Worm (Caenorhabditis elegans) whole organism, early embryonic: Measurements from ENCODE around the gene pcn-1.
A peak's percentile ranks its signal among the peaks of the same experiment; 100 is the strongest.

Source experiments
- B0310.2 ChIP-seq: sonication (generic microtip); optimal IDR thresholded peaks from 2 replicates; lab custom pipeline; 2016; ENCODE audit warnings: mild to moderate bottlenecking, missing genetic modification characterization, missing compliant biosample characterization
- F13C5.2 ChIP-seq: sonication (generic microtip); optimal IDR thresholded peaks from 2 replicates; lab custom pipeline; 2017; ENCODE audit warnings: mild to moderate bottlenecking, missing genetic modification characterization, inconsistent platforms, missing compliant biosample characterization
- aly-1 ChIP-seq: sonication (generic microtip); optimal IDR thresholded peaks from 2 replicates; lab custom pipeline; 2016; ENCODE audit warnings: missing genetic modification characterization, missing compliant biosample characterization
- ama-1 ChIP-seq: fragments of 150-350 bp; optimal IDR thresholded peaks from 2 replicates; lab custom pipeline; 2014
- ceh-13 ChIP-seq: fragments of 200-800 bp; sonication (Bioruptor generic); optimal IDR thresholded peaks from 2 replicates; lab custom pipeline; 2018; ENCODE audit warnings: mild to moderate bottlenecking, missing genetic modification characterization, missing compliant biosample characterization
- ceh-36 ChIP-seq: sonication (generic microtip); optimal IDR thresholded peaks from 2 replicates; lab custom pipeline; 2016; ENCODE audit warnings: missing genetic modification characterization, inconsistent platforms, missing compliant biosample characterization
- ets-7 ChIP-seq: sonication (generic microtip); optimal IDR thresholded peaks from 2 replicates; lab custom pipeline; 2016; ENCODE audit warnings: missing genotype, missing genetic modification characterization, missing compliant biosample characterization
- flt-1 ChIP-seq: fragments of 200-800 bp; sonication (Bioruptor generic); IDR thresholded peaks from 2 replicates; pipeline ENCODE4 v1.3.6; 2022; ENCODE audit warnings: missing genetic modification characterization, missing compliant biosample characterization
- hmbx-1 ChIP-seq: sonication (generic microtip); optimal IDR thresholded peaks from 2 replicates; lab custom pipeline; 2016; ENCODE audit warnings: mild to moderate bottlenecking, missing genetic modification characterization, missing compliant biosample characterization
- hmg-4 ChIP-seq: fragments of 200-800 bp; sonication (Bioruptor generic); optimal IDR thresholded peaks from 2 replicates; lab custom pipeline; 2018; ENCODE audit warnings: mild to moderate bottlenecking, missing genetic modification characterization, missing compliant biosample characterization
- hnd-1 ChIP-seq: sonication (generic microtip); optimal IDR thresholded peaks from 2 replicates; lab custom pipeline; 2016; ENCODE audit warnings: missing genetic modification characterization, missing compliant biosample characterization
- pes-1 ChIP-seq: fragments of 200-800 bp; sonication (Bioruptor generic); IDR thresholded peaks from 2 replicates; pipeline ENCODE4 v1.3.6; 2022; ENCODE audit warnings: missing genetic modification reagents, missing genetic modification characterization, missing compliant biosample characterization
- scrt-1 ChIP-seq: fragments of 200-800 bp; sonication (Bioruptor generic); IDR thresholded peaks from 2 replicates; pipeline ENCODE4 v1.3.6; 2022; ENCODE audit warnings: missing genetic modification characterization, missing compliant biosample characterization
- sea-1 ChIP-seq: fragments of 200-800 bp; sonication (Bioruptor generic); conservative IDR thresholded peaks from 2 replicates; pipeline ENCODE4 v1.3.6; 2022; ENCODE audit warnings: missing genetic modification characterization, missing compliant biosample characterization
- tbx-11 ChIP-seq: fragments of 200-800 bp; sonication (Bioruptor generic); IDR thresholded peaks from 2 replicates; pipeline ENCODE4 v1.3.6; 2022; ENCODE audit warnings: missing genetic modification characterization, missing compliant biosample characterization
- tbx-37 ChIP-seq: fragments of 200-800 bp; sonication (Bioruptor generic); conservative IDR thresholded peaks from 2 replicates; pipeline ENCODE4 v1.3.6; 2022; ENCODE audit warnings: missing genetic modification reagents, missing genetic modification characterization, missing compliant biosample characterization
- tra-4 ChIP-seq: sonication (generic microtip); optimal IDR thresholded peaks from 2 replicates; lab custom pipeline; 2017; ENCODE audit warnings: missing genetic modification characterization, missing compliant biosample characterization

pcn-1 gene

DNA sequence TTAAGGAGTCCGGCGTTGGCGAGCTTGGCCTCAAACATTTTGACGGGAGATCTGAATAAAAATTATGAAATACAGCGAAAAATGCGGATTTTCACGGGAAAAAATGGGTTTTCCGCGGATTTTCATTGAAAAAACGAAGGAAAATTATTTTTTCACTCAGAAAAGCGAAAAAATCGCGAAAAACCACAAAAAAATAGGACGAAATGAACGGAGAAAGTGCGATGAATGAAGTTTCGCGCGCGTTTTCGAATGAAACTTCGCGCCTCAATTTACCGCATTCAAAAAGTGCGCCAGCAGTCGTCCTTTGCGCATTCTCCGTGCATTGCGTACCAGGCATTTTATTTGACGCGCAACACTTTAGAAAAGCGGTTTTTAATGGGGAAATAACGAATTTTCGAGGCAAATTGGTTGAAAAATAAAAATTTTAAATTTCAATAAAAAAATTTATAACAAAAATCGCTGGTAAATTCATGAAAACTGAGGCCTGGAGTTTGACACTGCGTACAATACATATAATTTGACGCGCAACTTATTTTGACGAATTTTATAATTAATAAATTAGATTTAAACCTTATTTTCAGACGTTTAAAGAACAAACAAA is at the start of gene pcn-1:
Gene pcn-1, minus strand, starts transcription at position 51 of the 601 bp plus-strand sequence.
- TF ChIP-seq tbx-37 (GFP tag; lab: Robert Waterston, UW) (no peak), hmbx-1 (tag; lab: Kevin White, UChicago) (no peak), ceh-13 (no peak), F13C5.2 (peak; percentile 49), flt-1 (GFP tag; lab: Robert Waterston, UW) (no peak), tbx-11 (GFP tag; lab: Robert Waterston, UW) (no peak), hmg-4 (GFP tag; lab: Kevin White, UChicago) (peak; percentile 29), pes-1 (0 out of 2 replicates have a peak, but pooled peaks have one; percentile 14), hnd-1 (tag; lab: Kevin White, UChicago) (no peak), B0310.2 (tag; lab: Kevin White, UChicago) (no peak), ets-7 (tag; lab: Kevin White, UChicago) (no peak), tra-4 (tag; lab: Kevin White, UChicago) (no peak)

DNA sequence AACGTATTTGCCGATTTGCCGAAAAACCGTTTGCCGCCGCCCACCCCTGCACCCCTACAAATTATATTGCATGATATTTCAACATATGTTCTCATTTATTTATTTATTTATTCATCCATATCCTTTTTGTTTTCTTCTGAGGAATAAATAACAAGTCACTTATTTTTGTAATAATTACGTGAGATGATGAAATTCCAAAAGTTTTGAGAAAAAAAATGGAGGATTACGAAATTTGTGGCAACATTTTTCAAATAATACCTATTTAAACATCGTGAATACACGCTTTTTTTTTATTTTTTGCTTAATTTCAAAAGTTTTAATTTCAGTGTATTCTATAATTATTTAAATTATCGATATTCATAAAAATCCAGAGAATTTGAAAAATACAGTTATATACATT is 47.7 kb upstream of the pcn-1 start:
- no peak for TF ChIP-seq ama-1
- TF ChIP-seq pes-1: no peak
- TF ChIP-seq hmbx-1 (tag; lab: Kevin White, UChicago): no peak

DNA sequence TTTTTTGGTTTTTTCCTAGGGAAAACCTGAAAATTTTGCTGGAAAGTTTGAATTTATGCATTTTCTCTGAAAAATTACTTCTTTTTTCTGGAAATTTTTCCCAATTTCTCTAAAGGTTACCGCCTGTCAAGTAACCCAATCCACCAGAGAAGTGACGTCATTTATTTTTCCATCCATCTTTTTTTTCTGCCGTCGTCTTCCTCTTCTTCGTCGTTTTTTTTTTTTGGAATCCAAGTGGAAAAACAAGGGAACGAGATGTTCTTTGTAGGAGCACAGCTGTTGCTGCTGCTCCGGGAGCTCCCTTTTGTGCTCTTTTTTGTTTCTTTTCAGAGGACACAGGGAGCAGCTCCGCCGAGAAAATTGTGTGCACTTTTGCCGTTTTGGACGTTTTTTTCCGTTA is 45.1 kb upstream of the pcn-1 start:
- TF ChIP-seq tbx-11 (GFP tag; lab: Robert Waterston, UW) (no peak), hnd-1 (tag; lab: Kevin White, UChicago) (no peak), hmg-4 (GFP tag; lab: Kevin White, UChicago) (no peak), tbx-37 (GFP tag; lab: Robert Waterston, UW) (no peak), B0310.2 (tag; lab: Kevin White, UChicago) (no peak), ceh-13 (no peak), flt-1 (GFP tag; lab: Robert Waterston, UW) (no peak), ceh-36 (no peak), ama-1 (no peak), pes-1 (no peak)

ce11 chrIV:4093087-4093486 is 43.8 kb upstream of the pcn-1 start:
- TF ChIP-seq aly-1 (tag; lab: Kevin White, UChicago) (no peak), hmg-4 (GFP tag; lab: Kevin White, UChicago) (no peak), tbx-11 (GFP tag; lab: Robert Waterston, UW) (no peak), flt-1 (GFP tag; lab: Robert Waterston, UW) (no peak), ets-7 (tag; lab: Kevin White, UChicago) (no peak)

DNA sequence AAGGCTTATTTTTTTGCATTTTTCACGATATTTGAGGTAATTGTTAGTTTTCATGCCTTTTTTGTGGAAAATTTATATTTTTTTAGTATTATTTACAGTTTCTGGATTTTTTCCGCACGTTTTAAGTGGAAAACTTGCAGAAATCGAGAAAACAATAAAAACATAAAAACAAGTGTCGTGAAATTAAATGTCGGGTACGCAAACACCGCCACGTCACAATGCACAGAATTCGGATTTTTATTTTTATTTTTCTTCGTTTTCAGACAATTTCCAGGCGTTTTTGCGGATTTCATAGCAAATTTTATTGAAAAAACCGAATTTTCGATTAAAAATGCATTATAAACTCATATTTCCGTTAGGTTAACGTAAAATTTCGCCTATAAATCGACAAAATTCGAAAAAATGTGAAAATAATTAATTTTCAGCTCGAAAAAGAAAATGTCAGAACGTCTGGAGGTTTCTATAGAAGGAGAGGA is 36.6 kb upstream of the pcn-1 start, which contains the start of gene C35B1.2:
Gene C35B1.2, plus strand, starts transcription at position 426 of the 476 bp plus-strand sequence.
- no peak for TF ChIP-seq tra-4 (tag; lab: Kevin White, UChicago)

ce11 chrIV:4085022-4085421 is 35.8 kb upstream of the pcn-1 start:
- TF ChIP-seq hnd-1 (tag; lab: Kevin White, UChicago) (no peak), ceh-36 (no peak), hmg-4 (GFP tag; lab: Kevin White, UChicago) (no peak), aly-1 (tag; lab: Kevin White, UChicago) (no peak), tra-4 (tag; lab: Kevin White, UChicago) (no peak), hmbx-1 (tag; lab: Kevin White, UChicago) (no peak), scrt-1 (GFP tag; lab: Robert Waterston, UW) (no peak), ets-7 (tag; lab: Kevin White, UChicago) (no peak), flt-1 (GFP tag; lab: Robert Waterston, UW) (no peak), tbx-11 (GFP tag; lab: Robert Waterston, UW) (no peak)

DNA sequence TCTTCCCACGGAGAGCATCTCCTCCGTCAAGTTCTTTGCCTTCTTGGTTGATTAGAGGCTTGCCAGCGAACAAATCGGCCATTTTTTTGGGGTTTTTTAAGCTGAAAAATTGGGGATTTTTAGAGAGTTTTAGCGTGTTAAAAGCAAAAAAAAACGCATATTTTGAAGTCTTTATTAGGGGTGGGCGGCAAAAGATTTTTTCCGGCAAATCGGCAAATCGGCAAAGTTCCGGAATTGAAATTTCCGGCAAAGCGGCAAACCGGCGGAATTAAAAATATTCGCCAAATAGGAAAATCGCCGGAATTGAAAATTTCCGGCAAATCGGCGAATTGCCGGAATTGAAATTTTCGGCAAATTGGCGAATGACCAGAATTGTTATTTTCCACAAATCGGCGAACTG is 34.9 kb upstream of the pcn-1 start, which contains the start of gene C35B1.5:
Gene C35B1.5, minus strand, starts transcription at position 101 of the 400 bp plus-strand sequence.
- TF ChIP-seq tbx-37 (GFP tag; lab: Robert Waterston, UW): no peak
- no peak for TF ChIP-seq B0310.2 (tag; lab: Kevin White, UChicago)
- no peak for TF ChIP-seq F13C5.2
- TF ChIP-seq hmg-4 (GFP tag; lab: Kevin White, UChicago): no peak
- TF ChIP-seq ama-1: no peak
- TF ChIP-seq hnd-1 (tag; lab: Kevin White, UChicago): no peak
- TF ChIP-seq pes-1: no peak
- TF ChIP-seq sea-1 (GFP tag; lab: Robert Waterston, UW): no peak
- no peak for TF ChIP-seq tbx-11 (GFP tag; lab: Robert Waterston, UW)
- no peak for TF ChIP-seq aly-1 (tag; lab: Kevin White, UChicago)
- no peak for TF ChIP-seq ceh-13

DNA sequence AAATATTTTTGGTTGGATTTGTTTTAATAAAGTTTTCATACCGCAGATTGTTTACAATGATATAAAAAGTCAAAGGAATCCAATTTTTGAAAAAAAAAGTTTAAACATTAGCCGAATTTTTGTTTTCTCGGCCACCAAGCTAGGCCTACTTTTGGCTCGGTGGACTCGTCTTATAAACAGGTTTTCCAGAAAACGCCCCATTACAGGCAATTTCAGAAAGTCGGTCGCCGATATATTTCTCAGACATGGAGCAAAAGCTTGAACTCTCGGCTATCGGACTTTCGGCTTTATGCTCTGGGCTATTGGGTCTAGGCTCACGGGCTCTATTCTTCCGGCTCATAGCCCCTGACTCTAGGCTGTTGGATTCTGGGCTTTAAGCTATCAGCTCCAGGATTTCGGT is 33.8 kb upstream of the pcn-1 start:
- TF ChIP-seq B0310.2 (tag; lab: Kevin White, UChicago): no peak
- no peak for TF ChIP-seq tra-4 (tag; lab: Kevin White, UChicago)
- TF ChIP-seq ceh-13: no peak
- no peak for TF ChIP-seq aly-1 (tag; lab: Kevin White, UChicago)
- no peak for TF ChIP-seq hmbx-1 (tag; lab: Kevin White, UChicago)
- TF ChIP-seq scrt-1 (GFP tag; lab: Robert Waterston, UW): no peak
- no peak for TF ChIP-seq sea-1 (GFP tag; lab: Robert Waterston, UW)
- TF ChIP-seq pes-1: no peak
- TF ChIP-seq hnd-1 (tag; lab: Kevin White, UChicago): no peak
- no peak for TF ChIP-seq ceh-36
- TF ChIP-seq flt-1 (GFP tag; lab: Robert Waterston, UW): no peak
- TF ChIP-seq F13C5.2: no peak
